Worm (Caenorhabditis elegans): ENCODE data around the gene znf-598.

The znf-598 gene

DNA sequence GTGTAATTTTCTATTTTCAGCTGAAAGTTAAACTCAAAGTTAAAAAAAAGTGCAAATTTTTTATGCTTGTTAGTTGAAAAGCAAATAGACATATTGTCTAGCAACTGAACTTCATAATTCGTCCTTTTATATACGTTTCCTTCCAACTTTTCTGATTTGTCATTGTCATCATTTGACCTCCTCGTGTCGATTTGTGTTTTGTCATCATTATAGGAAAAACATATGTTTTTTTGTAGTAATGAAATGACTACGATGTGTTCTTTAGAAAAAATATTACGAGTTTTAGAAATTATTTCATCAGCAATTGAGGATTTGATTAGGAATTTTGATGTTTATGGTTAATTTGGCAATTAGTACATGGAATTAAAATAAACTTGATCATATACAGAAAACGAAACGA lies 35.2 kb downstream of the znf-598 start:
- TF ChIP-seq hlh-30 (tag; optimal IDR thresholded peaks at IDR 0.05; ENCODE audit: insufficient read depth) (peak; percentile 41), ceh-82 (tag; optimal IDR thresholded peaks at IDR 0.05) (no peak), daf-8 (GFP tag; IDR thresholded peaks at IDR 0.05) (no peak)

DNA sequence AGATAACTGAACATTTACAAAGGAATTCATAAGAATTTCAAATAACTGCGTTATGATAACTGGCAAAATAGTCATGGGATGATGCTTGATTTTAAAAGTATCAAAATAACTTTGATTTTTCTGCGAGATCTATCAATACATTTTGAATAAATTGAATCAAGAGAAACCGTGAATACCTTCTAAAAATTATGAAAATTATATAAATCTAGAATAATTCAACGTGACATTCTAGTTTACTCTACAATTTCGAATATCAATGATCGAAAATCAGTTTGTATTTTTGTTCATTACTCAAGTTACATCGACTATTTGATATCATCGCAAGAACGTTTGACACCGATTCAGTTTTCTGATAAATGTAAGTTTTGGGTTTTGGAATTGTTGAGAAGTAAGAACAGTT lies 36.1 kb downstream of the znf-598 start, which contains the start of gene acs-6:
TSS of gene acs-6 (plus strand) at position 301 of the 400 bp plus-strand sequence.
- TF ChIP-seq ZK337.2 (GFP tag; IDR thresholded peaks at IDR 0.05) (no peak), Y105C5A.15 (GFP tag; IDR thresholded peaks at IDR 0.05) (no peak), nhr-10 (tag; optimal IDR thresholded peaks at IDR 0.05) (no peak), daf-19 (GFP tag; conservative IDR thresholded peaks at IDR 0.05) (no peak), Y75B8A.6 (GFP tag; IDR thresholded peaks at IDR 0.05) (no peak), spr-3 (GFP tag; optimal IDR thresholded peaks at IDR 0.05) (no peak), daf-8 (GFP tag; IDR thresholded peaks at IDR 0.05) (no peak), nhr-77 (tag; optimal IDR thresholded peaks at IDR 0.05) (no peak), skn-1 (tag; optimal IDR thresholded peaks at IDR 0.05) (no peak), aly-2 (tag; optimal IDR thresholded peaks at IDR 0.05) (no peak), lsy-2 (tag; optimal IDR thresholded peaks at IDR 0.05) (no peak), mdl-1 (tag; optimal IDR thresholded peaks at IDR 0.05) (no peak), nhr-11 (tag; optimal IDR thresholded peaks at IDR 0.05) (no peak), egl-27 (tag; optimal IDR thresholded peaks at IDR 0.05) (no peak), saeg-2 (GFP tag; IDR thresholded peaks at IDR 0.05) (no peak), ztf-11 (tag; optimal IDR thresholded peaks at IDR 0.05) (no peak), lin-1 (GFP tag; IDR thresholded peaks at IDR 0.05) (no peak), nhr-111 (GFP tag; optimal IDR thresholded peaks at IDR 0.05) (no peak), nhr-102 (tag; optimal IDR thresholded peaks at IDR 0.05) (no peak)

DNA sequence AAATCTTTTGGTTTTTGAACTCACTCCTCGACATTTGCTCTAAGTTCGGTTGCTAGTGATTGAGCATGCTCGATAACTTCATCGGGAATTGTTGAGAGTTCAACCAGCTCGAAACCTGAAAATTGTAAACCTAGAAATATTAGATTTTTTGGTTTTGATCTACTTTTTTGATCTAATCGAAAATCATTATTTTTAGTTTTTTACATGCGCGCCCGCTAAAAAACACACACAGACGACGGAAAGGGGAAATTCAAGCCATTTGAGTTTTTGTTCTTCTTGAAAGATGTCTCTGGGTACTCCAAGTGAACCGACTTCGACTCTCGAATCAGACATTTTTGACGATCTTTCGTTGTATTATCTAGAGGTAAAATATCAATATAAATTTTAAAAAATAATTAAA lies 39.8 kb downstream of the znf-598 start, which contains the start of gene nos-2:
TSS of gene nos-2 (plus strand) at position 228 of the 400 bp plus-strand sequence.
- no peak for TF ChIP-seq T26A8.4 (GFP tag; IDR thresholded peaks at IDR 0.05)
- no peak for TF ChIP-seq ztf-7 (tag; optimal IDR thresholded peaks at IDR 0.05)
- TF ChIP-seq zfp-2 (tag; optimal IDR thresholded peaks at IDR 0.05), result no peak
- no peak for TF ChIP-seq ceh-62 (tag; optimal IDR thresholded peaks at IDR 0.05)
- no peak for TF ChIP-seq F26F4.8 (GFP tag; conservative IDR thresholded peaks at IDR 0.05)
- no peak for TF ChIP-seq lin-29 (GFP tag; IDR thresholded peaks at IDR 0.05)
- no peak for TF ChIP-seq fos-1 (tag; optimal IDR thresholded peaks at IDR 0.05)
- no peak for TF ChIP-seq ctbp-1 (GFP tag; IDR thresholded peaks at IDR 0.05)
- no peak for TF ChIP-seq zip-2 (tag; optimal IDR thresholded peaks at IDR 0.05)
- no peak for TF ChIP-seq fkh-10 (GFP tag; optimal IDR thresholded peaks at IDR 0.05)
- TF ChIP-seq D1046.2 (GFP tag; IDR thresholded peaks at IDR 0.05), result no peak
- TF ChIP-seq vab-7 (GFP tag; IDR thresholded peaks at IDR 0.05), result no peak
- TF ChIP-seq F49E8.2 (tag; optimal IDR thresholded peaks at IDR 0.05; ENCODE audit: borderline replicate concordance), result no peak

DNA sequence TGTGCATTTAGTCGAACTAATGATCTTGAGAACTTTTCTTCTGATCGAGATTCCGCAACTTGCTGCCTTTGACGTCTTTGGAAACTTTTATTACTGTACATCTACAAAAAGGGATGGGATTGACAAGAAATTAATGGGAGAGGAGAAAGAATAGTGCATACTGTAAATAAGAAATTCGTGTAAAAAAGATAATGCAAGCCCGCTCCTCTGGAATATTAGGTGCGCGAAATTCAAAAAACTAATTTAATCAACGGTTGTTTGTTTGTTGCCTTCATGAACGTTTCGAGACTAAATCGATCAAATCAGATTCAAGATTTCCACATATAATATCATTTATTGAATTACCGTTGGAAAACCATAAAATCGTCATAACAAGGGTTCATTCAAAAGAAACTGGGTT lies 44.3 kb downstream of the znf-598 start, which contains the start of gene him-14:
TSS of gene him-14 (minus strand) at position 101 of the 400 bp plus-strand sequence.
- TF ChIP-seq F37D6.2 (tag; optimal IDR thresholded peaks at IDR 0.05), result no peak
- peak; percentile 82 for TF ChIP-seq aha-1 (tag)
- no peak for TF ChIP-seq F49E8.2 (tag; optimal IDR thresholded peaks at IDR 0.05; ENCODE audit: borderline replicate concordance)

DNA sequence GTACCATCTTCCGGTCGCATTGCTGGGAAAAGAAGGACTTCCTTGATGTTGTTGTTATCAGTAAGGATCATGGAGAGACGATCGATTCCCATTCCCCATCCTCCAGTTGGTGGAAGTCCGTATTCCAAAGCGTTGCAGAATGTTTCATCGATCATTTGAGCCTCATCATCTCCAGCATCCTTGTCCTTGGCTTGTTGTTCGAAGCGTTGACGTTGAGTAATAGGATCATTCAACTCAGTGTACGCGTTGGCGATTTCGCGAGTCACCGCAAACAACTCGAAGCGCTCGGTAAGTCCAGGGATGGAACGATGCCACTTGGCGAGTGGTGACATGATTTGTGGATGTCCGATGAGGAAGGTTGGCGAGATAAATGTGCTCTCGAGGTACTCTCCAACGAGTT lies 44.8 kb downstream of the znf-598 start:
- TF ChIP-seq ama-1 (optimal IDR thresholded peaks at IDR 0.05) (no peak), php-3 (GFP tag; IDR thresholded peaks at IDR 0.05) (no peak), Y48G9A.11 (GFP tag; IDR thresholded peaks at IDR 0.05) (no peak), F10B5.3 (tag; optimal IDR thresholded peaks at IDR 0.05) (no peak), attf-4 (tag; optimal IDR thresholded peaks at IDR 0.05) (no peak), egl-43 (GFP tag; IDR thresholded peaks at IDR 0.05) (no peak), dve-1 (tag; optimal IDR thresholded peaks at IDR 0.05; ENCODE audit: insufficient read depth) (no peak), ZK337.2 (GFP tag; IDR thresholded peaks at IDR 0.05) (no peak)

Measured in whole organism, L4 larva.